Worm (Caenorhabditis elegans): ENCODE results near the gene T01G5.6.

The T01G5.6 gene

ce11 chrV:15082291-15082690 is 31.6 kb downstream of the T01G5.6 start, which contains the start of the genes C01G10.10 and C01G10.9 (continued):
- TF ChIP-seq efl-1 (GFP tag; optimal IDR thresholded peaks at IDR 0.05) (no peak), D2030.7 (GFP tag; IDR thresholded peaks at IDR 0.05) (no peak), lsy-27 (tag; optimal IDR thresholded peaks at IDR 0.05; ENCODE audit: borderline replicate concordance, insufficient read depth) (no peak), attf-3 (GFP tag; conservative IDR thresholded peaks at IDR 0.05) (no peak), lin-26 (GFP tag; IDR thresholded peaks at IDR 0.05) (no peak), Y53G8AR.9 (GFP tag; conservative IDR thresholded peaks at IDR 0.05) (no peak), nhr-120 (GFP tag; IDR thresholded peaks at IDR 0.05) (no peak)

ce11 chrV:15078560-15078959 is 35.3 kb downstream of the T01G5.6 start:
- TF ChIP-seq let-607 (tag; optimal IDR thresholded peaks at IDR 0.05) (no peak), F23B12.7 (tag; optimal IDR thresholded peaks at IDR 0.05; ENCODE audit: insufficient read depth) (no peak), sdz-38 (tag; optimal IDR thresholded peaks at IDR 0.05) (no peak), aptf-3 (GFP tag; IDR thresholded peaks at IDR 0.05) (no peak), D2030.7 (GFP tag; IDR thresholded peaks at IDR 0.05) (no peak), madf-8 (GFP tag; conservative IDR thresholded peaks at IDR 0.05) (no peak), T26A5.8 (tag; optimal IDR thresholded peaks at IDR 0.05) (no peak), Y56A3A.18 (GFP tag; IDR thresholded peaks at IDR 0.05) (no peak), lin-40 (tag; optimal IDR thresholded peaks at IDR 0.05) (no peak), ceh-27 (GFP tag; optimal IDR thresholded peaks at IDR 0.05) (no peak), lin-54 (GFP tag; optimal IDR thresholded peaks at IDR 0.05) (no peak), him-1 (tag; optimal IDR thresholded peaks at IDR 0.05) (no peak), mcd-1 (GFP tag; IDR thresholded peaks at IDR 0.05) (no peak), F37B4.10 (GFP tag; IDR thresholded peaks at IDR 0.05) (no peak), gei-17 (GFP tag; optimal IDR thresholded peaks at IDR 0.05) (no peak)

- no peak for TF ChIP-seq egl-18 (GFP tag; IDR thresholded peaks at IDR 0.05)
- peak; percentile 27; the same call in 1 of the 2 replicates for TF ChIP-seq hmg-1.2 (GFP tag; IDR thresholded peaks at IDR 0.05)
- TF ChIP-seq egl-44 (GFP tag; IDR thresholded peaks at IDR 0.05): no peak
- peak; percentile 7 for TF ChIP-seq K12H6.12 (tag; optimal IDR thresholded peaks at IDR 0.05)
- peak; percentile 55 for TF ChIP-seq ceh-27 (GFP tag; optimal IDR thresholded peaks at IDR 0.05)
- no peak for TF ChIP-seq ztf-25 (GFP tag; IDR thresholded peaks at IDR 0.05)
Measured at ce11 chrV:15074907-15075306, 39.0 kb downstream of the T01G5.6 start.

ce11 chrV:15072738-15073137 is 41.2 kb downstream of the T01G5.6 start:
- TF ChIP-seq ceh-27 (GFP tag; optimal IDR thresholded peaks at IDR 0.05): peak; percentile 69
- no peak for TF ChIP-seq aptf-2 (GFP tag; conservative IDR thresholded peaks at IDR 0.05)

ce11 chrV:15071015-15071810 is 42.7 kb downstream of the T01G5.6 start, which contains the start of gene unc-76:
unc-76 (plus strand) TSS chrV:15071760.
- peak; percentile 89 for TF ChIP-seq K12H6.12 (tag; optimal IDR thresholded peaks at IDR 0.05)
- TF ChIP-seq B0035.1 (tag; optimal IDR thresholded peaks at IDR 0.05): no peak
- no peak for TF ChIP-seq madf-8 (GFP tag; conservative IDR thresholded peaks at IDR 0.05)
- TF ChIP-seq ama-1 (optimal IDR thresholded peaks at IDR 0.05): no peak
- no peak for TF ChIP-seq ama-1 (GFP tag; optimal IDR thresholded peaks at IDR 0.05)
- TF ChIP-seq zfh-2 (GFP tag; conservative IDR thresholded peaks at IDR 0.05): peak; percentile 53; the same call in 1 of the 2 replicates
- TF ChIP-seq hmg-1.2 (GFP tag; IDR thresholded peaks at IDR 0.05): peak; percentile 69
- TF ChIP-seq hlh-26 (GFP tag; conservative IDR thresholded peaks at IDR 0.05): no peak
- peak; percentile 39; the same call in 1 of the 2 replicates for TF ChIP-seq B0336.3 (GFP tag; IDR thresholded peaks at IDR 0.05)
- TF ChIP-seq nhr-90 (tag; optimal IDR thresholded peaks at IDR 0.05): no peak
- TF ChIP-seq ztf-18 (tag; optimal IDR thresholded peaks at IDR 0.05): peak; percentile 29
- TF ChIP-seq attf-5 (GFP tag; optimal IDR thresholded peaks at IDR 0.05): peak; percentile 38
- TF ChIP-seq ztf-25 (GFP tag; IDR thresholded peaks at IDR 0.05): no peak
- TF ChIP-seq mcd-1 (GFP tag; IDR thresholded peaks at IDR 0.05): peak; percentile 51
- no peak for TF ChIP-seq madf-3 (GFP tag; IDR thresholded peaks at IDR 0.05)
- TF ChIP-seq mel-28 (tag; optimal IDR thresholded peaks at IDR 0.05; ENCODE audit: borderline replicate concordance): no peak
- TF ChIP-seq madf-6 (GFP tag; IDR thresholded peaks at IDR 0.05): no peak
- 0 out of 2 replicates have a peak, but pooled peaks have one; percentile 15 for TF ChIP-seq egrh-3 (GFP tag; IDR thresholded peaks at IDR 0.05)
- TF ChIP-seq K11D2.4 (GFP tag; IDR thresholded peaks at IDR 0.05): peak; percentile 56; the same call in 1 of the 2 replicates

All from whole organism, young adult.